Fruit fly (Drosophila melanogaster): Measurements from ENCODE around the gene CG14132.

The CG14132 gene

DNA sequence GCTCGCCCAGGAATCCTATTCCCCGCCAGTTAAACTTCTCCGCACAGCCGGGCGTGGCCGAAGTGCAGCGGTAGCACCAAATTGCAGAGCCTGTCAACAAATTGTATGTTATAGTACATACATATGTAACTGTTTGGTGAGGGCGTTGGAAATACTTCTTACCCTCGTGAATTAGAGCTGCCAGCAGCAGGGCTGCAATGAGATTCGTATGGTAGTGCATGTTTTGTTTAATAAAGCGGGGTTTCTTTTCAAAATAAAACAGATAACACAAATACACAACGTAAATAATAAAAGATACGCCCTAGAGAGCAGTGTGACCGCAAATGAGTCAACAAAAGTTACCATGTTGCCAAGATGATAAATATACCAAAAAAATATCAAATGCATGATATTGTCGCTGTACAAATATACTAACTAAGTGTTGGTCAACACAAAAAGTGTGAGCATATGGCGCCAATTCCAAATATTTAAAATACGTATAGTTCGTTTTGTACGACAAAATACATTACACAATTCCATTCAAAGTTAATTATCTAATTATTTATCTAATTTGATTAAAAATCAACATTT is 3.9 kb downstream of the CG14132 start, which contains the start of gene crim (continued):
- TF ChIP-seq MESR4 (GFP tag; optimal IDR thresholded peaks at IDR 0.05) (peak; percentile 88), Lhr (GFP tag; optimal IDR thresholded peaks at IDR 0.05) (peak; percentile 52), vvl (GFP tag; IDR thresholded peaks at IDR 0.05) (0 out of 2 replicates have a peak, but pooled peaks have one; percentile 18), lbe (GFP tag; optimal IDR thresholded peaks at IDR 0.05) (peak; percentile 34), BEAF-32 (GFP tag; optimal IDR thresholded peaks at IDR 0.05) (peak; percentile 34), Lim3 (GFP tag; IDR thresholded peaks at IDR 0.05) (no peak), Pdp1 (GFP tag; optimal IDR thresholded peaks at IDR 0.05) (peak in 1 of 2 experiments; percentile 45), Myb (GFP tag; optimal IDR thresholded peaks at IDR 0.05) (peak; percentile 26), CG17829 (tag; optimal IDR thresholded peaks at IDR 0.05) (peak; percentile 43), stwl (tag; optimal IDR thresholded peaks at IDR 0.05) (peak; percentile 81), CG14710 (tag; optimal IDR thresholded peaks at IDR 0.05) (peak; percentile 62), HmgZ (tag; optimal IDR thresholded peaks at IDR 0.05) (peak; percentile 59), CG9932 (GFP tag; IDR thresholded peaks at IDR 0.05) (no peak), Awh (GFP tag; IDR thresholded peaks at IDR 0.05) (0 out of 2 replicates have a peak, but pooled peaks have one; percentile 38), CG2129 (GFP tag; IDR thresholded peaks at IDR 0.05; ENCODE audit: partially characterized antibody) (no peak), inv (GFP tag; IDR thresholded peaks at IDR 0.05; ENCODE audit: partially characterized antibody) (no peak), CG4730 (GFP tag; IDR thresholded peaks at IDR 0.05) (no peak), Sry-δ (GFP tag; optimal IDR thresholded peaks at IDR 0.05) (peak; percentile 26), insv (GFP tag; optimal IDR thresholded peaks at IDR 0.05) (peak in 1 of 2 experiments; percentile 0), MBD-R2 (GFP tag; IDR thresholded peaks at IDR 0.05) (peak; percentile 64), shn (GFP tag; optimal IDR thresholded peaks at IDR 0.05) (no peak), CG9797 (GFP tag; optimal IDR thresholded peaks at IDR 0.05) (peak; percentile 93), gfzf (GFP tag; optimal IDR thresholded peaks at IDR 0.05) (peak; percentile 92), Fer1 (GFP tag; optimal IDR thresholded peaks at IDR 0.05) (peak; percentile 10), knrl (GFP tag; IDR thresholded peaks at IDR 0.05; ENCODE audit: partially characterized antibody) (peak; percentile 40; the same call in 1 of the 3 replicates), Nf-YC (tag; optimal IDR thresholded peaks at IDR 0.05) (peak; percentile 28), CG11504 (tag; optimal IDR thresholded peaks at IDR 0.05) (peak; percentile 73), CG12659 (GFP tag; optimal IDR thresholded peaks at IDR 0.05) (peak; percentile 15), salm (tag; optimal IDR thresholded peaks at IDR 0.05) (no peak), CG34422 (GFP tag; IDR thresholded peaks at IDR 0.05) (0 out of 3 replicates have a peak, but pooled peaks have one; percentile 53), Hand (GFP tag; optimal IDR thresholded peaks at IDR 0.05) (no peak), Nf-YB (GFP tag; optimal IDR thresholded peaks at IDR 0.05) (no peak), PHDP (tag; optimal IDR thresholded peaks at IDR 0.05) (peak; percentile 30), Dbx (GFP tag; IDR thresholded peaks at IDR 0.05) (0 out of 3 replicates have a peak, but pooled peaks have one; percentile 14), nerfin-2 (GFP tag; IDR thresholded peaks at IDR 0.05; ENCODE audit: partially characterized antibody) (no peak), amos (GFP tag; IDR thresholded peaks at IDR 0.05; ENCODE audit: partially characterized antibody) (no peak), CG15514 (GFP tag; optimal IDR thresholded peaks at IDR 0.05) (peak; percentile 74), chm (GFP tag; IDR thresholded peaks at IDR 0.05) (no peak), Bgb (GFP tag; IDR thresholded peaks at IDR 0.05; ENCODE audit: partially characterized antibody) (peak; percentile 30; the same call in 1 of the 2 replicates), CG8924 (tag; optimal IDR thresholded peaks at IDR 0.05) (peak; percentile 12), sug (tag; optimal IDR thresholded peaks at IDR 0.05) (peak; percentile 23), CG1603 (tag; optimal IDR thresholded peaks at IDR 0.05) (peak; percentile 62), CG8290 (GFP tag; optimal IDR thresholded peaks at IDR 0.05) (no peak), CG8290 (tag; optimal IDR thresholded peaks at IDR 0.05) (peak in 1 of 2 experiments; percentile 52), so (GFP tag; IDR thresholded peaks at IDR 0.05) (0 out of 3 replicates have a peak, but pooled peaks have one; percentile 34), hkb (optimal IDR thresholded peaks at IDR 0.05) (no peak), hkb (GFP tag; IDR thresholded peaks at IDR 0.05) (0 out of 2 replicates have a peak, but pooled peaks have one; percentile 27), CG4617 (GFP tag; optimal IDR thresholded peaks at IDR 0.05; ENCODE audit: borderline replicate concordance) (peak; percentile 61)

Data from whole organism, embryonic.